Fruit fly (Drosophila melanogaster) whole organism, pupa: ENCODE data around the gene CG45544.

Experiments
- CG10348 ChIP-seq: fragments of 200-800 bp; sonication (Bioruptor generic); IDR thresholded peaks from 2 replicates; pipeline ENCODE4 v1.3.6; 2022; ENCODE audit warnings: missing biosample characterization, missing genetic modification characterization
- CG12605 ChIP-seq: fragments of 200-800 bp; sonication (Bioruptor generic); IDR thresholded peaks from 2 replicates; pipeline ENCODE4 v1.3.6; 2022; ENCODE audit warnings: missing biosample characterization, missing genetic modification characterization
- CG13204 ChIP-seq: fragments of 200-800 bp; sonication (Bioruptor generic); optimal IDR thresholded peaks from 2 replicates; lab custom pipeline; 2018; ENCODE audit warnings: missing biosample characterization, mild to moderate bottlenecking, missing genetic modification characterization, moderate library complexity
- CG14655 ChIP-seq: fragments of 200-800 bp; sonication (Bioruptor generic); optimal IDR thresholded peaks from 3 replicates; lab custom pipeline; 2017; ENCODE audit warnings: mild to moderate bottlenecking, missing biosample characterization, missing genetic modification reagents, missing genetic modification characterization
- CG15710 ChIP-seq: fragments of 200-800 bp; sonication (Bioruptor generic); optimal IDR thresholded peaks from 2 replicates; lab custom pipeline; 2018; ENCODE audit warnings: missing biosample characterization, mild to moderate bottlenecking, missing genetic modification characterization, moderate library complexity
- CG17806 ChIP-seq: fragments of 200-800 bp; sonication (Bioruptor generic); optimal IDR thresholded peaks from 2 replicates; lab custom pipeline; 2018; ENCODE audit warnings: missing biosample characterization, mild to moderate bottlenecking, missing genetic modification characterization, moderate library complexity
- CG32121 ChIP-seq: fragments of 200-800 bp; sonication (Bioruptor generic); IDR thresholded peaks from 2 replicates; pipeline ENCODE4 v1.3.6; 2022; ENCODE audit warnings: missing biosample characterization, missing genetic modification characterization
- CG34367 ChIP-seq: fragments of 200-800 bp; sonication (Bioruptor generic); optimal IDR thresholded peaks from 2 replicates; lab custom pipeline; 2018; ENCODE audit warnings: missing biosample characterization, mild to moderate bottlenecking, missing genetic modification characterization
- CG4496 ChIP-seq: fragments of 200-800 bp; sonication (Bioruptor generic); IDR thresholded peaks from 3 replicates; pipeline ENCODE4 v1.3.6; 2022; ENCODE audit warnings: missing biosample characterization, missing genetic modification characterization
- CG8159 ChIP-seq: fragments of 200-800 bp; sonication (Bioruptor generic); optimal IDR thresholded peaks from 3 replicates; lab custom pipeline; 2018; ENCODE audit warnings: missing biosample characterization, mild to moderate bottlenecking, missing genetic modification characterization, moderate library complexity
- CG8301 ChIP-seq: fragments of 200-800 bp; sonication (Bioruptor generic); optimal IDR thresholded peaks from 2 replicates; lab custom pipeline; 2018; ENCODE audit warnings: missing biosample characterization, mild to moderate bottlenecking, missing genetic modification characterization
- CG9948 ChIP-seq: fragments of 200-800 bp; sonication (Bioruptor generic); optimal IDR thresholded peaks from 2 replicates; lab custom pipeline; 2018; ENCODE audit warnings: missing biosample characterization, mild to moderate bottlenecking, missing genetic modification characterization, moderate library complexity
- D1 ChIP-seq: fragments of 200-800 bp; sonication (Bioruptor generic); optimal IDR thresholded peaks from 2 replicates; lab custom pipeline; 2018; ENCODE audit warnings: missing biosample characterization, mild to moderate bottlenecking, missing genetic modification characterization, moderate library complexity
- EcR ChIP-seq: fragments of 200-800 bp; sonication (Bioruptor generic); optimal IDR thresholded peaks from 3 replicates; lab custom pipeline; 2019; ENCODE audit warnings: missing biosample characterization, missing genetic modification characterization, mild to moderate bottlenecking, moderate library complexity, missing genetic modification reagents
- Ets98B ChIP-seq: fragments of 200-800 bp; sonication (Bioruptor generic); IDR thresholded peaks from 2 replicates; pipeline ENCODE4 v1.3.6; 2022; ENCODE audit warnings: missing biosample characterization, missing genetic modification characterization
- Pif1A ChIP-seq: fragments of 200-800 bp; sonication (Bioruptor generic); optimal IDR thresholded peaks from 3 replicates; lab custom pipeline; 2016; ENCODE audit warnings: missing biosample characterization, missing genetic modification characterization
- Pif1B ChIP-seq: fragments of 200-800 bp; sonication (Bioruptor generic); optimal IDR thresholded peaks from 3 replicates; lab custom pipeline; 2016; ENCODE audit warnings: missing biosample characterization, missing genetic modification characterization
- Snoo ChIP-seq: fragments of 200-800 bp; sonication (Bioruptor generic); optimal IDR thresholded peaks from 3 replicates; lab custom pipeline; 2017; ENCODE audit warnings: missing biosample characterization, mild to moderate bottlenecking, missing genetic modification characterization, inconsistent platforms
- fd96Ca ChIP-seq: fragments of 200-800 bp; sonication (Bioruptor generic); IDR thresholded peaks from 3 replicates; pipeline ENCODE4 v1.3.6; 2022; ENCODE audit warnings: missing biosample characterization, missing genetic modification characterization
- gl ChIP-seq: fragments of 200-800 bp; sonication (Bioruptor generic); optimal IDR thresholded peaks from 2 replicates; lab custom pipeline; 2018; ENCODE audit warnings: missing biosample characterization, mild to moderate bottlenecking, missing genetic modification characterization
- rn ChIP-seq: fragments of 200-800 bp; sonication (Bioruptor generic); IDR thresholded peaks from 2 replicates; pipeline ENCODE4 v1.3.6; 2022; ENCODE audit warnings: missing biosample characterization, missing genetic modification characterization

Gene CG45544

DNA sequence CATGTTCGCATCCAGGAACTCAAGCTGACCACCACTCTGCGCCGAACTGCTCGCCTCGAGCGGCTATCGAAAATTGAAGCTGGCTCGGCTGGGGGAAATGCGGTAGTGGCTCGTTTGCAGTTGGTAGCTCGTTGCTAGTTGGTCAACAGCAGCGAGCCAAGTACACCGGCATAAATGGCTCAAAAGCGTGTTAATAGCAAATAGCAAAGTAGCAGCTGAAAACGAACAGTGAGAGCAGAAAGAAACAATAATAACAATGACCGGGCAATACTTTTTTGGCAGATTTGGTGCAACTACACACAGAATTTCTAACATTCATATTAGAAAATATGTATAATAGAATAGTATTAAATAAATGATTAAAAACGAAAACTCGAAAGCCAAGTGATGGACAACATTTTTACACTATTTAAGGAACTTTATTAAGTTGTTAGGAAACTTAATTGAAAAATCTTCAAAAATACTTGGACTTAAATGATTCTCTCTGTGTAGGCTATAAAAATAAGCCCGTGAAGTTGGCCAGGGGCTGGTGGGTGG, 28.5 kb upstream of the CG45544 start, which contains the start of gene CG14507:
CG14507 (minus strand) TSS at position 51 of the 537 bp plus-strand sequence.
- 0 out of 3 replicates have a peak, but pooled peaks have one; percentile 11 for TF ChIP-seq CG4496 (GFP tag; lab: Robert Waterston, UW)
- no peak; the same call in 1 of the 2 replicates for TF ChIP-seq CG32121

DNA sequence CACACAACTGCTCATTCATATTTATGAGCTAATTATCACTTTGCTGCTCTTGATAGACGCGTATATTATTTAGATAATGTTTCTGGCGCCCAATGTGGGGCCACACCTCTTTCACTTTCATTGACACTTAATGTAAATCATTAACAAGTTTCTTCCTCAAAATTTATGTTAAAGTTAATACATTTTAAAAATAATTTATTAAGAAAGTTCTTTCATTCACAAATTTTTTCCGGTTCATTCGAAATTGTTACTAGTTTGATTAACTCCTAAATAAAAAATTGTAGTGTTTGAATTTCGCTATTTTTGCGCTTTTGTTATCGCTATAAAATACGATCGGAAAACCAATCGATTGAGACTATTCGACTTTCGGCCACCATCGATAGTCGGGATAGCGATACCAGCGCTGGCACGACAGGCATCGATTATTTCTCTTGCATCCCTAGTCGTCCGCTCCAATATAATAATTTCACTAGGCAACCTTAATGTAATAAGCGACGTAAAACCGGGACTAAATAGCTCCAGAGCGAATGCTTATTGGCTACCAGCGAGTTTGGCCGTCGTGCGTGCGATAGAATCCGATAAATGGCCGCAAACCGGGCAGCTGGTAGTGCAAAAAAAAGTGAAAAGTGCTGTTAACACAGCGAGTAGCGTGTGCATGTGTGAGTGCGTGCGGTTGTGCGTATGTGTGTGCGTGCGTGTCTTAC, 27.4 kb upstream of the CG45544 start, which contains the start of gene Usp1:
Usp1 (plus strand) TSS at position 417 of the 704 bp plus-strand sequence.
- TF ChIP-seq D1 = no peak
- no peak for TF ChIP-seq Pif1B (GFP tag; lab: Kevin White, UChicago)
- TF ChIP-seq EcR (GFP tag; lab: Kevin White, UChicago) = peak; percentile 44

DNA sequence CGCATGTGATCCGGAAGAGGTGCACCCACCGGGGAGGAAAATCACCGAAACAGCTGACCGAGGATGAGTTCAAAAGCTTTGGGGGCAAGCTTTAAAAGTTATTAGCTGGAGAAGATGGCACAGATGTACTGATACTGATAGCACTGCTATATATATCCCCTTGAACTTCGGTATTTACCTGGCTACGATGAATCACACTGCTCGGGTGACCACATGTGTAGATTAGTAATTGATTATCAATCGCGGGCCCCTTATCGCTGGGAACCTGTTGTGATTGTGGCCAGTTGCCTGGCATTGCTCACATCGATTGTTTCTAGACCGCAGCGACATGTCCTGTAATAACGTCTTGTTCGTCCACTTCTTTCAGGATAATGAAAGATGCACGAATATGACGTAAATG, 26.3 kb upstream of the CG45544 start:
- TF ChIP-seq CG4496 (GFP tag; lab: Robert Waterston, UW) = no peak
- TF ChIP-seq CG17806 = no peak
- TF ChIP-seq Ets98B (GFP tag; lab: Robert Waterston, UW) = no peak
- no peak for TF ChIP-seq Pif1A (GFP tag; lab: Kevin White, UChicago)
- TF ChIP-seq fd96Ca = no peak
- TF ChIP-seq CG15710 = no peak
- no peak for TF ChIP-seq CG34367
- no peak for TF ChIP-seq CG10348 (GFP tag; lab: Robert Waterston, UW)
- TF ChIP-seq CG8301 (tag; lab: Kevin White, UChicago) = no peak
- TF ChIP-seq CG8159 (tag; lab: Kevin White, UChicago) = no peak
- no peak for TF ChIP-seq gl (tag; lab: Kevin White, UChicago)
- no peak for TF ChIP-seq Snoo
- no peak for TF ChIP-seq CG13204
- no peak for TF ChIP-seq CG14655 (GFP tag; lab: Kevin White, UChicago)
- no peak for TF ChIP-seq rn
- no peak for TF ChIP-seq CG32121
- TF ChIP-seq Pif1B (GFP tag; lab: Kevin White, UChicago) = no peak
- TF ChIP-seq D1 = no peak

DNA sequence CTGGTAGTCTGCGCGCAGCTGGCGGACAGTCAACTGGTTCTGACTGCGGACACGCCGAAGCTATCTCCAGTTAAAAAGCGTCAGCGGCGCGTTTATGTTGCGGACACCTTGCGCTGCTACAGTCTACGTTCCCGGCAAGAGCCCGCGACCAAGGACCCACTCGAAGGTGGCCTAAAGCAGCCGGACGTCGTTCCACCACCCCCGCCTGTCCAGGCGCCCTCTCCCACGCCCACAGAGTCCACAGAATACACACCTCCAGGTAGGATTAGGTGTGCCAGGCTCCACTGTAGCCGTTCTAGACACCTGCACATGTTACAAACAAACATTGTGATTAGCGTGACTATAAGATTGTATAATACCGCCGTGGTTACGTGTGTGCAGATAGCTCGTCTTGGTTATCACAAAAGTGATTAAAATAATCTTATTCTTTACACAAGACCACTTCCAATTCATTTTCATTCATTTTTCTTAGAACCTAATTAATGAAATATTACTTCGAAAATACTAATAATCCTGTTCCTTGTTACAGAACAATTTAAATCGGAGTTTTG, 25.7 kb upstream of the CG45544 start:
- no peak for TF ChIP-seq CG17806
- TF ChIP-seq, all 21 proteins: peak for 0

DNA sequence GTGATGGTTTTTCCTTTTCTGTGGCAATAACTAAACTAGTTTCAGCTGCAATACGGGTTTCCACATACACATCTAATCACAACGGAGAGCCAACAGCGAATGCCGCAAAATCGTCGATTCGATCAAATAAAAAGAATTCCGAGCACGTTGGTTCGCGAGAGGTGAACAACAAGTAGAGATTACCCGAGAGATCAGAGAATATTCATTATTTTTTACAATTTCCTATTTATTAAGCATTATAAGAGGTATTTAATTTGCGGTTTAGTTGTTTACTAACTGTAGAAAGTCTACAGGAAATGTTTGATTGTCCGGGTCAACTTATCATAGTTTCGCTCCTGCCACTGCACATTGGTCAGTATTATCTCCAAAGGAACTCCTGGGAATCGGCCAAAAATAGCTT, 17.7 kb upstream of the CG45544 start, which contains the start of gene CG11951:
CG11951 (minus strand) TSS at position 101 of the 400 bp plus-strand sequence.
- TF ChIP-seq CG10348 (GFP tag; lab: Robert Waterston, UW) = no peak
- TF ChIP-seq CG32121 = no peak
- no peak for TF ChIP-seq D1
- TF ChIP-seq CG17806 = no peak
- TF ChIP-seq CG15710 = no peak
- no peak for TF ChIP-seq CG9948 (tag; lab: Kevin White, UChicago)
- TF ChIP-seq CG4496 (GFP tag; lab: Robert Waterston, UW) = no peak
- TF ChIP-seq Ets98B (GFP tag; lab: Robert Waterston, UW) = no peak
- no peak for TF ChIP-seq EcR (GFP tag; lab: Kevin White, UChicago)
- no peak for TF ChIP-seq rn
- TF ChIP-seq, all 21 proteins: peak for 0

- no peak for TF ChIP-seq CG10348 (GFP tag; lab: Robert Waterston, UW)
- TF ChIP-seq rn = no peak
- no peak for TF ChIP-seq CG17806
- TF ChIP-seq CG34367 = no peak
- TF ChIP-seq CG32121 = no peak
- no peak for TF ChIP-seq CG13204
- no peak for TF ChIP-seq gl (tag; lab: Kevin White, UChicago)
- no peak for TF ChIP-seq CG8301 (tag; lab: Kevin White, UChicago)
- TF ChIP-seq Pif1A (GFP tag; lab: Kevin White, UChicago) = no peak
- TF ChIP-seq CG14655 (GFP tag; lab: Kevin White, UChicago) = no peak
- TF ChIP-seq CG4496 (GFP tag; lab: Robert Waterston, UW) = no peak
- no peak for TF ChIP-seq CG8159 (tag; lab: Kevin White, UChicago)
Observed at dm6 chr3R:29244727-29245126, 11.6 kb upstream of the CG45544 start, which contains the start of gene CG31445. Gene CG31445 (minus strand): TSS chr3R:29244827.

DNA sequence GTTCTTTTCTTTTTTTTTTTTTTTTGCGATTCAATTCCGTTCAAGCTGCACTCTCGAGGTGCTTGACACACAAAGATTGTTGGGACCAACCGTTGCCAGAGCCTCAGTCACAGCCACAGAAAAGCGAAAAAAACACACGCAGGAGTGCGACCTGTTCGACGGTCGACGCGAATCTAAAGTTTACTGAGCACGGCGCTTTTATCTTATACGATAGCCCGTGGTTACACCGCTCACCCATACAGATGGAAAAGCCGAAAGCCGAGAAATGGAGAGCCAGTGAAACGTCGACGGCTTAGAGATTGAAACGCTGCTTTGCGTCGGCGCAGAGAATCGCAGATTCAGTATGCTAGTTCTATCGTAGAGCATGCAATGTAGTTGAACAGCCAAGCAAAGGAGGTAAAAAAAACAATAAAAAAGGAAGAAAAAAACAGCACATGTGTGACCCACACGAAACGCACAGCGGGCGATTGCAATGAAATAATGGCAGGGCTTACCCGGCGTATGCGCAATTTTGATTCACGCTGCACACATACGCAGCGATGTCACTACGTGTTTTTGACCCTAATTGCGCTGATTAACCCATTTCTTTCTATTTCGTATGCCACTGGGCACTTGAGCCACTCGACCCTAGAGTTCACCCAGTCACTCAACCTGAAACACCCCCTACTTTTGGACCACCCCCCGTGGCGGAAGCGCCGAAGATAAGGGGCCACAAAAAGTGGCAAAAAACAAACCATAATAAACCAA, 5.8 kb upstream of the CG45544 start, which contains the start of gene SP1029:
SP1029 (minus strand) TSS at position 180 of the 747 bp plus-strand sequence.
- TF ChIP-seq CG8159 (tag; lab: Kevin White, UChicago) (no peak), CG15710 (no peak), CG9948 (tag; lab: Kevin White, UChicago) (no peak), gl (tag; lab: Kevin White, UChicago) (no peak), CG32121 (no peak), CG12605 (peak; percentile 64; the same call in 1 of the 2 replicates), CG13204 (no peak), CG8301 (tag; lab: Kevin White, UChicago) (peak; percentile 4), Pif1A (GFP tag; lab: Kevin White, UChicago) (no peak), D1 (no peak), CG34367 (no peak), rn (no peak), CG10348 (GFP tag; lab: Robert Waterston, UW) (no peak), CG17806 (no peak), Snoo (no peak), fd96Ca (peak; percentile 38; the same call in 2 of the 3 replicates), CG4496 (GFP tag; lab: Robert Waterston, UW) (peak; percentile 63), Pif1B (GFP tag; lab: Kevin White, UChicago) (no peak), EcR (GFP tag; lab: Kevin White, UChicago) (peak; percentile 68), Ets98B (GFP tag; lab: Robert Waterston, UW) (peak; percentile 38; the same call in 1 of the 2 replicates), CG14655 (GFP tag; lab: Kevin White, UChicago) (peak; percentile 32)
